Worm (Caenorhabditis elegans) whole organism, early embryonic: Measurements from ENCODE around the gene lgc-9.

ENCODE experiments used
- ama-1 ChIP-seq: fragments of 150-350 bp; optimal IDR thresholded peaks from 2 replicates; lab custom pipeline; 2014
- ceh-13 ChIP-seq: fragments of 200-800 bp; sonication (Bioruptor generic); optimal IDR thresholded peaks from 2 replicates; lab custom pipeline; 2018; ENCODE audit warnings: mild to moderate bottlenecking, missing genetic modification characterization, missing compliant biosample characterization
- flt-1 ChIP-seq: fragments of 200-800 bp; sonication (Bioruptor generic); IDR thresholded peaks from 2 replicates; pipeline ENCODE4 v1.3.6; 2022; ENCODE audit warnings: missing genetic modification characterization, missing compliant biosample characterization

- TF ChIP-seq ama-1 (lab: Kevin White, UChicago), result no peak
- no peak for TF ChIP-seq ceh-13 (GFP tag; lab: Kevin White, UChicago)
- TF ChIP-seq flt-1 (GFP tag; lab: Robert Waterston, UW), result no peak
Observed at ce11 chrIV:3467128-3467527, 51.6 kb downstream of the lgc-9 start, which contains the start of gene F58E2.3.
